Worm (Caenorhabditis elegans): ENCODE measurements around the gene B0403.5.

DNA sequence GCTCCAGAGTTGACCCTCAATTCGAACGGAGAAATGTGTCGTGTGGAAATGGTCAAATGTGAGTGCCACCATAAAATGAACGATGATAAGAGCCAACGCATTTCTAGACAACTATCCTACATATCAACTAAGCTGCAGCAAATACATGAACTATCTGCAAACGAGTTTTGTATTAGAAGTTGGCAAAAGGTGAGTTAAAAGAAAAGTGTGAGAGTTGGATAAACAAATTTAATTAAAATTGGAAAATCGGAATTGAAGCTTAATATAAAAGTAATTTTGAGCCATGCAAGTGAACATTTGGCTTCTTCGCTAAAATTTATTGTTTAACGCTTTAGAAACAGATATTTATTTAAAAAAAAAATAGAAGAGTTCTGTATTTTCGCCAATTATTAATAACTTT, 21.6 kb upstream of the B0403.5 start, which contains the start of gene cest-19:
- TF ChIP-seq dao-5 (tag; optimal IDR thresholded peaks at IDR 0.05), result no peak
- TF ChIP-seq him-1 (tag; optimal IDR thresholded peaks at IDR 0.05), result no peak
